Worm (Caenorhabditis elegans): ENCODE results near the gene bra-2.
A peak's percentile ranks its signal among the peaks of the same experiment; 100 is the strongest.

Gene bra-2

DNA sequence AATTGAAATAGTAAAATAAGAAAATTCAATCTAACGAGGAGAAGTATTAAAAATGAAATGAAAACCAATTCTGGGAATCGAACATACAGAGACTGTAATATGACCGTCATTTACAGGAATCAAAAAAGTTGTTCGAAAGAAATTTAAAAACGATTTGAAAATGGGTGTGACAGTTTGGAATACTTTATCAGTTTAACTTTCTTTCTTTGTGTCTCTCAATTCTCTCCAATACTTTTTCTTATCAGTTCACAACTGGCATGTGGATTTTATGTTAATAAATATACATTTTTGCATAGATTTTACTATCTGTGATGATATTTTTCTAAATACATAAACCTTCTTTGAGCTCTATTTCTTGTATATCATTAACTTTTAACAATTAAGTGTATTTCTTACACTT is 33.3 kb downstream of the bra-2 start:
- TF ChIP-seq dmd-6 (GFP tag; IDR thresholded peaks at IDR 0.05) (peak; percentile 78), php-3 (GFP tag; IDR thresholded peaks at IDR 0.05) (peak; percentile 78)

ce11 chrIII:946250-946725 is 35.2 kb downstream of the bra-2 start, which contains the start of gene fbxa-60:
Gene fbxa-60 (minus strand): TSS chrIII:946300.
- TF ChIP-seq daf-8 (GFP tag; IDR thresholded peaks at IDR 0.05) = no peak
- no peak for TF ChIP-seq egl-43 (GFP tag; IDR thresholded peaks at IDR 0.05)
- no peak for TF ChIP-seq vab-7 (GFP tag; IDR thresholded peaks at IDR 0.05)
- no peak for TF ChIP-seq daf-19 (GFP tag; conservative IDR thresholded peaks at IDR 0.05)
- TF ChIP-seq hlh-11 (tag; optimal IDR thresholded peaks at IDR 0.05) = peak; percentile 82
- TF ChIP-seq ceh-62 (tag; optimal IDR thresholded peaks at IDR 0.05) = no peak
- TF ChIP-seq ctbp-1 (GFP tag; IDR thresholded peaks at IDR 0.05) = no peak
- TF ChIP-seq spr-3 (GFP tag; optimal IDR thresholded peaks at IDR 0.05) = no peak
- no peak for TF ChIP-seq ztf-11 (tag; optimal IDR thresholded peaks at IDR 0.05)
- no peak for TF ChIP-seq F10B5.3 (tag; optimal IDR thresholded peaks at IDR 0.05)
- no peak for TF ChIP-seq zag-1 (tag; optimal IDR thresholded peaks at IDR 0.05)
- TF ChIP-seq T20F7.1 (GFP tag; optimal IDR thresholded peaks at IDR 0.05) = peak; percentile 54
- no peak for TF ChIP-seq nhr-42 (GFP tag; IDR thresholded peaks at IDR 0.05)
- TF ChIP-seq nhr-28 (tag; optimal IDR thresholded peaks at IDR 0.05) = peak; percentile 61
- TF ChIP-seq hif-1 (tag; optimal IDR thresholded peaks at IDR 0.05) = no peak
- no peak for TF ChIP-seq daf-16 (GFP tag; optimal IDR thresholded peaks at IDR 0.05)
- TF ChIP-seq daf-16 (tag; optimal IDR thresholded peaks at IDR 0.05) = peak; percentile 53
- no peak for TF ChIP-seq nhr-102 (tag; optimal IDR thresholded peaks at IDR 0.05)
- TF ChIP-seq Y105C5A.15 (GFP tag; IDR thresholded peaks at IDR 0.05) = no peak
- TF ChIP-seq T26A8.4 (GFP tag; IDR thresholded peaks at IDR 0.05) = no peak
- TF ChIP-seq F37D6.2 (tag; optimal IDR thresholded peaks at IDR 0.05) = no peak
- peak; percentile 16 for TF ChIP-seq hlh-30 (tag; optimal IDR thresholded peaks at IDR 0.05; ENCODE audit: insufficient read depth)
- peak; percentile 80 for TF ChIP-seq php-3 (GFP tag; IDR thresholded peaks at IDR 0.05)
- TF ChIP-seq ceh-44 (GFP tag; IDR thresholded peaks at IDR 0.05) = no peak
- TF ChIP-seq mes-2 (tag; optimal IDR thresholded peaks at IDR 0.05; ENCODE audit: poor library complexity, severe bottlenecking) = no peak
- no peak for TF ChIP-seq snpc-4 (tag; optimal IDR thresholded peaks at IDR 0.05)
- TF ChIP-seq rbr-2 (tag; optimal IDR thresholded peaks at IDR 0.05) = no peak
- no peak for TF ChIP-seq madf-9 (GFP tag; conservative IDR thresholded peaks at IDR 0.05)
- no peak for TF ChIP-seq saeg-2 (GFP tag; IDR thresholded peaks at IDR 0.05)
- no peak for TF ChIP-seq ceh-32 (tag; optimal IDR thresholded peaks at IDR 0.05; ENCODE audit: poor library complexity)
- TF ChIP-seq dve-1 (tag; optimal IDR thresholded peaks at IDR 0.05; ENCODE audit: insufficient read depth) = peak; percentile 63
- peak; percentile 95 for TF ChIP-seq dmd-6 (GFP tag; IDR thresholded peaks at IDR 0.05)
- TF ChIP-seq nhr-76 (tag; optimal IDR thresholded peaks at IDR 0.05) = no peak
- peak; percentile 76 for TF ChIP-seq pqm-1 (tag; optimal IDR thresholded peaks at IDR 0.05)
- TF ChIP-seq dmd-8 (GFP tag; IDR thresholded peaks at IDR 0.05) = no peak
- no peak for TF ChIP-seq dpl-1 (GFP tag; optimal IDR thresholded peaks at IDR 0.05)
- TF ChIP-seq nhr-77 (tag; optimal IDR thresholded peaks at IDR 0.05) = peak; percentile 12
- no peak for TF ChIP-seq ces-1 (GFP tag; optimal IDR thresholded peaks at IDR 0.05)
- peak; percentile 36; the same call in 1 of the 2 replicates for TF ChIP-seq lin-1 (GFP tag; IDR thresholded peaks at IDR 0.05)
- no peak for TF ChIP-seq F26F4.8 (GFP tag; conservative IDR thresholded peaks at IDR 0.05)
- TF ChIP-seq zip-2 (tag; optimal IDR thresholded peaks at IDR 0.05) = peak; percentile 75
- TF ChIP-seq tra-1 (GFP tag; IDR thresholded peaks at IDR 0.05) = peak; percentile 66; the same call in 1 of the 2 replicates
- no peak for TF ChIP-seq F49E8.2 (tag; optimal IDR thresholded peaks at IDR 0.05; ENCODE audit: borderline replicate concordance)
- TF ChIP-seq gei-8 (GFP tag; optimal IDR thresholded peaks at IDR 0.05) = no peak
- TF ChIP-seq ceh-82 (tag; optimal IDR thresholded peaks at IDR 0.05) = no peak
- TF ChIP-seq F44E2.7 (GFP tag; IDR thresholded peaks at IDR 0.05) = no peak
- no peak for TF ChIP-seq sdz-12 (GFP tag; optimal IDR thresholded peaks at IDR 0.05)
- no peak for TF ChIP-seq zfp-2 (tag; optimal IDR thresholded peaks at IDR 0.05)
